Fruit fly (Drosophila melanogaster): ENCODE measurements around the gene CG14811.

DNA sequence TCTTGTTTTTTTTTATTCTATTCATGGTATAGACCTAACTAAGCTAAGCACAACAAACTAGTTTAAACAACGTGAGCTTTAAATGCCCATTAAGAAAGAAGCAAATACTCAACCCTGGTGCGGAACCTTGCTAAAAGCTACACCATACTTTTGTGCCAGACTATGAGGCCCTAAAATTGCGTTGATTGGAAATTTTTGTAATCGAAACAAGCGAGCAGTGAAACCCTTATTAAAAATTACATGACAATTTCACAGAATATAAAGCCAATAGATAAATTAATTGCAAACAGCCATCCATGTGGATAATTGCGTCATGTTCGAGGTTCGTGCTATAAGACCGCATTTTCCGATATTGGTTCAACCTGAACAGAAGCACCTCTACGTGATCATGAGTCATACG, 3.2 kb downstream of the CG14811 start:
- no peak for TF ChIP-seq Hnf4 (GFP tag; optimal IDR thresholded peaks at IDR 0.05)
- no peak for TF ChIP-seq rgr (GFP tag; optimal IDR thresholded peaks at IDR 0.05)
- no peak for TF ChIP-seq Hr78 (GFP tag; optimal IDR thresholded peaks at IDR 0.05)
- TF ChIP-seq Hr83 (GFP tag; optimal IDR thresholded peaks at IDR 0.05; ENCODE audit: poor library complexity, severe bottlenecking), result no peak
- TF ChIP-seq lola (GFP tag; optimal IDR thresholded peaks at IDR 0.05), result no peak
- no peak for TF ChIP-seq CG9705 (GFP tag; optimal IDR thresholded peaks at IDR 0.05)
- TF ChIP-seq N (GFP tag; optimal IDR thresholded peaks at IDR 0.05), result no peak
- TF ChIP-seq Myc (optimal IDR thresholded peaks at IDR 0.05), result no peak
- no peak for TF ChIP-seq Dfd (GFP tag; optimal IDR thresholded peaks at IDR 0.05)
- no peak for TF ChIP-seq psq (GFP tag; optimal IDR thresholded peaks at IDR 0.05)
- TF ChIP-seq HLH106 (tag; optimal IDR thresholded peaks at IDR 0.05), result no peak
- TF ChIP-seq sv (GFP tag; optimal IDR thresholded peaks at IDR 0.05), result no peak
- TF ChIP-seq fru (GFP tag; optimal IDR thresholded peaks at IDR 0.05), result no peak

Data from whole organism, wandering third instar larva.